Fruit fly (Drosophila melanogaster) whole organism, embryonic: ENCODE data around the gene Vm32E.

Source experiments
- Adf1 ChIP-seq: fragments of 200-800 bp; sonication (Bioruptor generic); IDR thresholded peaks from 2 replicates; pipeline ENCODE4 v1.3.6; 2022; ENCODE audit warnings: missing biosample characterization, missing genetic modification characterization
- Atf-2 ChIP-seq: fragments of 200-800 bp; sonication (Bioruptor generic); optimal IDR thresholded peaks from 2 replicates; lab custom pipeline; 2016; ENCODE audit warnings: missing biosample characterization, missing genetic modification characterization
- CG1024 ChIP-seq: fragments of 200-800 bp; sonication (Bioruptor generic); IDR thresholded peaks from 2 replicates; pipeline ENCODE4 v1.3.6; 2022; ENCODE audit warnings: missing biosample characterization, missing genetic modification characterization
- CG11093 ChIP-seq: fragments of 200-800 bp; sonication (Bioruptor generic); IDR thresholded peaks from 3 replicates; pipeline ENCODE4 v1.3.6; 2022; ENCODE audit warnings: missing biosample characterization, missing genetic modification characterization
- CG11696 ChIP-seq: fragments of 200-800 bp; sonication (Bioruptor generic); IDR thresholded peaks from 2 replicates; pipeline ENCODE4 v1.3.6; 2022; ENCODE audit warnings: missing biosample characterization, missing genetic modification characterization
- CG12071 ChIP-seq: fragments of 200-800 bp; sonication (Bioruptor generic); optimal IDR thresholded peaks from 3 replicates; lab custom pipeline; 2018; ENCODE audit warnings: missing biosample characterization, mild to moderate bottlenecking, missing genetic modification characterization
- CG14965 ChIP-seq: fragments of 200-800 bp; sonication (Bioruptor generic); optimal IDR thresholded peaks from 2 replicates; lab custom pipeline; 2016; ENCODE audit warnings: missing biosample characterization, missing genetic modification characterization, borderline replicate concordance
- CG1529 ChIP-seq: fragments of 200-800 bp; sonication (Bioruptor generic); optimal IDR thresholded peaks from 3 replicates; lab custom pipeline; 2018; ENCODE audit warnings: missing biosample characterization, missing genetic modification characterization
- CG17361 ChIP-seq: fragments of 200-800 bp; sonication (Bioruptor generic); IDR thresholded peaks from 3 replicates; pipeline ENCODE4 v1.3.6; 2022; ENCODE audit warnings: missing biosample characterization, missing genetic modification characterization
- CG17612 ChIP-seq: fragments of 200-800 bp; sonication (Bioruptor generic); IDR thresholded peaks from 2 replicates; pipeline ENCODE4 v1.3.6; 2022; ENCODE audit warnings: missing biosample characterization, missing genetic modification characterization
- CG17912 ChIP-seq: fragments of 200-800 bp; sonication (Bioruptor generic); optimal IDR thresholded peaks from 2 replicates; lab custom pipeline; 2018; ENCODE audit warnings: missing biosample characterization, mild to moderate bottlenecking, missing genetic modification characterization
- CG1792 ChIP-seq: fragments of 200-800 bp; sonication (Bioruptor generic); optimal IDR thresholded peaks from 2 replicates; lab custom pipeline; 2016; ENCODE audit warnings: missing biosample characterization, missing genetic modification characterization
- CG2199 ChIP-seq: fragments of 200-800 bp; sonication (Bioruptor generic); IDR thresholded peaks from 3 replicates; pipeline ENCODE4 v1.3.6; 2022; ENCODE audit warnings: missing biosample characterization, missing genetic modification characterization
- CG30020 ChIP-seq: fragments of 200-800 bp; optimal IDR thresholded peaks from 2 replicates; lab custom pipeline; 2019; ENCODE audit warnings: missing biosample characterization, mild to moderate bottlenecking, missing genetic modification characterization, moderate library complexity
- CG33213 ChIP-seq: fragments of 200-800 bp; sonication (Bioruptor generic); optimal IDR thresholded peaks from 3 replicates; lab custom pipeline; 2016; ENCODE audit warnings: missing biosample characterization, missing genetic modification characterization
- CG3407 ChIP-seq: fragments of 200-800 bp; sonication (Bioruptor generic); optimal IDR thresholded peaks from 2 replicates; lab custom pipeline; 2018; ENCODE audit warnings: missing biosample characterization, mild to moderate bottlenecking, missing genetic modification characterization
- CG4282 ChIP-seq: fragments of 200-800 bp; sonication (Bioruptor generic); optimal IDR thresholded peaks from 2 replicates; lab custom pipeline; 2016; ENCODE audit warnings: missing biosample characterization, missing genetic modification characterization
- CG6272 ChIP-seq: fragments of 200-800 bp; sonication (Bioruptor generic); IDR thresholded peaks from 2 replicates; pipeline ENCODE4 v1.3.6; 2022; ENCODE audit warnings: missing biosample characterization, missing genetic modification characterization
- CG7963 ChIP-seq: fragments of 200-800 bp; sonication (Bioruptor generic); IDR thresholded peaks from 3 replicates; pipeline ENCODE4 v1.3.6; 2022; ENCODE audit warnings: missing biosample characterization, missing genetic modification characterization; ENCODE audit not compliant: partially characterized antibody
- CG8359 ChIP-seq: fragments of 200-800 bp; sonication (Bioruptor generic); optimal IDR thresholded peaks from 2 replicates; lab custom pipeline; 2017; ENCODE audit warnings: missing biosample characterization, mild to moderate bottlenecking, missing genetic modification characterization, borderline replicate concordance
- D19A ChIP-seq: fragments of 200-800 bp; optimal IDR thresholded peaks from 3 replicates; lab custom pipeline; 2019; ENCODE audit warnings: missing biosample characterization, mild to moderate bottlenecking, missing genetic modification characterization, moderate library complexity
- Drgx ChIP-seq: fragments of 200-800 bp; sonication (Bioruptor generic); IDR thresholded peaks from 2 replicates; pipeline ENCODE4 v1.3.6; 2022; ENCODE audit warnings: missing biosample characterization, missing genetic modification characterization
- E2f2 ChIP-seq: fragments of 200-800 bp; sonication (Bioruptor generic); IDR thresholded peaks from 2 replicates; pipeline ENCODE4 v1.3.6; 2022; ENCODE audit warnings: missing biosample characterization, missing genetic modification characterization
- H2.0 ChIP-seq: fragments of 200-800 bp; sonication (Bioruptor generic); IDR thresholded peaks from 2 replicates; pipeline ENCODE4 v1.3.6; 2022; ENCODE audit warnings: missing biosample characterization, missing genetic modification characterization
- HHEX ChIP-seq: fragments of 200-800 bp; sonication (Bioruptor generic); optimal IDR thresholded peaks from 3 replicates; lab custom pipeline; 2017; ENCODE audit warnings: missing biosample characterization, mild to moderate bottlenecking, missing genetic modification characterization, missing genetic modification reagents
- HLH54F ChIP-seq: fragments of 200-800 bp; sonication (Bioruptor generic); optimal IDR thresholded peaks from 3 replicates; lab custom pipeline; 2016; ENCODE audit warnings: missing biosample characterization, missing genetic modification characterization
- Hsf ChIP-seq: fragments of 200-800 bp; sonication (Bioruptor generic); optimal IDR thresholded peaks from 3 replicates; lab custom pipeline; 2016; ENCODE audit warnings: missing biosample characterization, missing genetic modification characterization
- Jarid2 ChIP-seq: fragments of 200-800 bp; sonication (Bioruptor generic); optimal IDR thresholded peaks from 3 replicates; lab custom pipeline; 2017; ENCODE audit warnings: mild to moderate bottlenecking, missing biosample characterization, missing genetic modification reagents, missing genetic modification characterization
- Med ChIP-seq: fragments of 200-800 bp; sonication (Bioruptor generic); peaks from one replicate; lab custom pipeline; 2016; ENCODE audit warnings: missing biosample characterization, missing genetic modification characterization, mild to moderate bottlenecking, inconsistent platforms, moderate library complexity
- NC2β ChIP-seq: fragments of 200-800 bp; sonication (Bioruptor generic); optimal IDR thresholded peaks from 2 replicates; lab custom pipeline; 2016; ENCODE audit warnings: missing biosample characterization, missing genetic modification characterization
- Optix ChIP-seq: fragments of 200-800 bp; sonication (Bioruptor generic); IDR thresholded peaks from 3 replicates; pipeline ENCODE4 v1.3.6; 2022; ENCODE audit warnings: missing biosample characterization, missing genetic modification characterization
- Sin3A ChIP-seq: fragments of >200 bp; optimal IDR thresholded peaks from 2 replicates; lab custom pipeline; 2018
- Sry-δ ChIP-seq: fragments of 200-800 bp; sonication (Bioruptor generic); optimal IDR thresholded peaks from 2 replicates; lab custom pipeline; 2016; ENCODE audit warnings: missing biosample characterization, missing genetic modification characterization
- YL-1 ChIP-seq: fragments of 200-800 bp; sonication (Bioruptor generic); optimal IDR thresholded peaks from 3 replicates; lab custom pipeline; 2017; ENCODE audit warnings: missing biosample characterization, mild to moderate bottlenecking, missing genetic modification characterization
- bcd ChIP-seq: fragments of 200-800 bp; sonication (Bioruptor generic); optimal IDR thresholded peaks from 2 replicates; lab custom pipeline; 2017; ENCODE audit warnings: missing biosample characterization, mild to moderate bottlenecking, missing genetic modification characterization
- caup ChIP-seq: fragments of 200-800 bp; sonication (Bioruptor generic); optimal IDR thresholded peaks from 3 replicates; lab custom pipeline; 2017; ENCODE audit warnings: missing biosample characterization, mild to moderate bottlenecking, missing genetic modification characterization, moderate library complexity; ENCODE audit not compliant: severe bottlenecking
- crc ChIP-seq: fragments of 200-800 bp; sonication (Bioruptor generic); optimal IDR thresholded peaks from 2 replicates; lab custom pipeline; 2016; ENCODE audit warnings: missing biosample characterization, missing genetic modification characterization
- dm ChIP-seq: fragments of 200-800 bp; sonication (Bioruptor generic); optimal IDR thresholded peaks from 3 replicates; lab custom pipeline; 2016; ENCODE audit warnings: missing biosample characterization, missing genetic modification characterization
- dmrt99B ChIP-seq: fragments of 200-800 bp; sonication (Bioruptor generic); optimal IDR thresholded peaks from 2 replicates; lab custom pipeline; 2018; ENCODE audit warnings: missing biosample characterization, mild to moderate bottlenecking, missing genetic modification characterization, moderate library complexity
- emc ChIP-seq: fragments of 200-800 bp; sonication (Bioruptor generic); optimal IDR thresholded peaks from 2 replicates; lab custom pipeline; 2016; ENCODE audit warnings: missing biosample characterization, missing genetic modification characterization
- esg ChIP-seq: fragments of 200-800 bp; sonication (Bioruptor generic); conservative IDR thresholded peaks from 2 replicates; pipeline ENCODE4 v1.3.6; 2022; ENCODE audit warnings: missing biosample characterization, missing genetic modification characterization
- fd3F ChIP-seq: fragments of 200-800 bp; sonication (Bioruptor generic); optimal IDR thresholded peaks from 2 replicates; lab custom pipeline; 2018; ENCODE audit warnings: missing biosample characterization, mild to moderate bottlenecking, missing genetic modification characterization, moderate library complexity
- ftz-f1 ChIP-seq: fragments of 200-800 bp; sonication (Bioruptor generic); optimal IDR thresholded peaks from 2 replicates; lab custom pipeline; 2016; ENCODE audit warnings: missing biosample characterization, missing genetic modification characterization
- gce ChIP-seq: fragments of 200-800 bp; sonication (Bioruptor generic); IDR thresholded peaks from 3 replicates; pipeline ENCODE4 v1.3.6; 2022; ENCODE audit warnings: missing biosample characterization, missing genetic modification characterization
- h ChIP-seq: fragments of >200 bp; optimal IDR thresholded peaks from 2 replicates; lab custom pipeline; 2017
- ken ChIP-seq: fragments of 200-800 bp; sonication (Bioruptor generic); IDR thresholded peaks from 3 replicates; pipeline ENCODE4 v1.3.6; 2022; ENCODE audit warnings: missing biosample characterization, missing genetic modification characterization
- nerfin-2 ChIP-seq: fragments of 200-800 bp; sonication (Bioruptor generic); IDR thresholded peaks from 2 replicates; pipeline ENCODE4 v1.3.6; 2022; ENCODE audit warnings: missing biosample characterization, missing genetic modification characterization; ENCODE audit not compliant: partially characterized antibody
- pita ChIP-seq: fragments of 200-800 bp; sonication (Bioruptor generic); optimal IDR thresholded peaks from 2 replicates; lab custom pipeline; 2017; ENCODE audit warnings: missing biosample characterization, mild to moderate bottlenecking, missing genetic modification characterization
- sd ChIP-seq: fragments of 200-800 bp; sonication (Bioruptor generic); optimal IDR thresholded peaks from 3 replicates; lab custom pipeline; 2018; ENCODE audit warnings: missing biosample characterization, mild to moderate bottlenecking, missing genetic modification characterization, moderate library complexity
- sim ChIP-seq: fragments of 200-800 bp; sonication (Bioruptor generic); IDR thresholded peaks from 2 replicates; pipeline ENCODE4 v1.3.6; 2022; ENCODE audit warnings: missing biosample characterization, missing genetic modification characterization
- slou ChIP-seq: fragments of 200-800 bp; sonication (Bioruptor generic); optimal IDR thresholded peaks from 3 replicates; lab custom pipeline; 2016; ENCODE audit warnings: missing biosample characterization, missing genetic modification characterization
- tgo ChIP-seq: fragments of 200-800 bp; sonication (Bioruptor generic); IDR thresholded peaks from 3 replicates; pipeline ENCODE4 v1.3.6; 2022; ENCODE audit warnings: missing biosample characterization, missing genetic modification characterization
- usp ChIP-seq: fragments of >200 bp; optimal IDR thresholded peaks from 2 replicates; lab custom pipeline; 2017; ENCODE audit warnings: missing biosample characterization, missing genetic modification characterization
- zen2 ChIP-seq: fragments of 200-800 bp; sonication (Bioruptor generic); IDR thresholded peaks from 3 replicates; pipeline ENCODE4 v1.3.6; 2022; ENCODE audit warnings: missing biosample characterization, missing genetic modification characterization; ENCODE audit not compliant: partially characterized antibody

Vm32E gene

dm6 chr2L:11184144-11184543, 12.7 kb upstream of the Vm32E start (continued):
- TF ChIP-seq YL-1 (GFP tag; lab: Kevin White, UChicago) = no peak
- no peak for TF ChIP-seq ken (GFP tag; lab: Robert Waterston, UW)
- TF ChIP-seq tgo (GFP tag; lab: Robert Waterston, UW) = no peak
- 0 out of 3 replicates have a peak, but pooled peaks have one; percentile 20 for TF ChIP-seq CG17361 (GFP tag; lab: Robert Waterston, UW)
- no peak for TF ChIP-seq Optix (GFP tag; lab: Robert Waterston, UW)
- TF ChIP-seq Sin3A (lab: Kevin White, UChicago) = no peak
- no peak for TF ChIP-seq sd (tag; lab: Kevin White, UChicago)
- TF ChIP-seq CG2199 (GFP tag; lab: Robert Waterston, UW) = no peak
- no peak for TF ChIP-seq Atf-2
- no peak for TF ChIP-seq bcd (GFP tag; lab: Kevin White, UChicago)
- TF ChIP-seq CG12071 (GFP tag; lab: Kevin White, UChicago) = no peak
- TF ChIP-seq HLH54F = no peak
- TF ChIP-seq esg (GFP tag; lab: Robert Waterston, UW) = no peak
- peak; percentile 70 for TF ChIP-seq Med (GFP tag; lab: Kevin White, UChicago)
- TF ChIP-seq h (lab: Kevin White, UChicago) = no peak
- TF ChIP-seq slou (GFP tag; lab: Kevin White, UChicago) = no peak
- TF ChIP-seq nerfin-2 (GFP tag; lab: Robert Waterston, UW) = no peak
- TF ChIP-seq CG14965 = no peak
- no peak for TF ChIP-seq CG3407 (GFP tag; lab: Kevin White, UChicago)
- TF ChIP-seq ftz-f1 (GFP tag; lab: Kevin White, UChicago) = no peak
- no peak for TF ChIP-seq CG30020 (tag; lab: Kevin White, UChicago)
- TF ChIP-seq gce = no peak
- TF ChIP-seq pita (GFP tag; lab: Kevin White, UChicago) = no peak
- TF ChIP-seq CG1792 (GFP tag; lab: Kevin White, UChicago) = no peak
- peak; percentile 25 for TF ChIP-seq D19A (tag; lab: Kevin White, UChicago)
- peak; percentile 29 for TF ChIP-seq Hsf (GFP tag; lab: Kevin White, UChicago)
- no peak for TF ChIP-seq usp (GFP tag; lab: Kevin White, UChicago)
- TF ChIP-seq CG7963 = no peak
- no peak for TF ChIP-seq Adf1
- TF ChIP-seq HHEX = no peak
- TF ChIP-seq dm (GFP tag; lab: Kevin White, UChicago) = no peak
- peak; percentile 39 for TF ChIP-seq dmrt99B
- no peak for TF ChIP-seq CG6272 (GFP tag; lab: Robert Waterston, UW)
- no peak for TF ChIP-seq E2f2 (GFP tag; lab: Robert Waterston, UW)
- no peak for TF ChIP-seq Jarid2 (GFP tag; lab: Kevin White, UChicago)
- no peak for TF ChIP-seq CG4282
- no peak for TF ChIP-seq Sry-δ (GFP tag; lab: Kevin White, UChicago)
- TF ChIP-seq fd3F (GFP tag; lab: Kevin White, UChicago) = no peak
- TF ChIP-seq crc (GFP tag; lab: Kevin White, UChicago) = no peak
- no peak for TF ChIP-seq CG1529 (GFP tag; lab: Kevin White, UChicago)
- peak; percentile 76 for TF ChIP-seq Drgx (GFP tag; lab: Robert Waterston, UW)
- TF ChIP-seq CG17612 (GFP tag; lab: Robert Waterston, UW) = no peak
- no peak for TF ChIP-seq CG11093 (GFP tag; lab: Robert Waterston, UW)
- no peak for TF ChIP-seq CG33213 (GFP tag; lab: Kevin White, UChicago)
- TF ChIP-seq CG17912 (GFP tag; lab: Kevin White, UChicago) = no peak
- TF ChIP-seq sim (GFP tag; lab: Robert Waterston, UW) = no peak
- TF ChIP-seq CG11696 (GFP tag; lab: Robert Waterston, UW) = no peak
- TF ChIP-seq caup (GFP tag; lab: Kevin White, UChicago) = no peak
- no peak for TF ChIP-seq H2.0 (GFP tag; lab: Robert Waterston, UW)
- TF ChIP-seq CG1024 = no peak
- TF ChIP-seq CG8359 (GFP tag; lab: Kevin White, UChicago) = no peak
- TF ChIP-seq NC2β (GFP tag; lab: Kevin White, UChicago) = no peak
- TF ChIP-seq zen2 (GFP tag; lab: Robert Waterston, UW) = no peak
- TF ChIP-seq emc = no peak
